Worm (Caenorhabditis elegans) whole organism, young adult: ENCODE results near the gene F01F1.14.
A peak's percentile ranks its signal among the peaks of the same experiment; 100 is the strongest.

Experiments used
- B0035.1 ChIP-seq: sonication (generic microtip); optimal IDR thresholded peaks from 2 replicates; lab custom pipeline; 2016; ENCODE audit warnings: missing genetic modification characterization, mild to moderate bottlenecking, missing compliant biosample characterization, missing genotype, missing genetic modification reagents
- B0336.3 ChIP-seq: fragments of 200-800 bp; sonication (Bioruptor generic); IDR thresholded peaks from 2 replicates; pipeline ENCODE4 v1.3.6; 2022; ENCODE audit warnings: missing genetic modification characterization, missing compliant biosample characterization
- C17E4.6 ChIP-seq: fragments of 200-800 bp; sonication (Bioruptor generic); IDR thresholded peaks from 2 replicates; pipeline ENCODE4 v1.3.6; 2022; ENCODE audit warnings: missing genetic modification reagents, missing genetic modification characterization, missing compliant biosample characterization
- F33H1.4 ChIP-seq: fragments of 200-800 bp; sonication (Bioruptor generic); IDR thresholded peaks from 2 replicates; pipeline ENCODE4 v1.3.6; 2022; ENCODE audit warnings: missing genetic modification reagents, missing genetic modification characterization, missing compliant biosample characterization
- F37B4.10 ChIP-seq: fragments of 200-800 bp; sonication (Bioruptor generic); IDR thresholded peaks from 2 replicates; pipeline ENCODE4 v1.3.6; 2022; ENCODE audit warnings: missing genetic modification characterization, missing compliant biosample characterization
- F39B2.1 ChIP-seq: fragments of 200-800 bp; sonication (Bioruptor generic); IDR thresholded peaks from 2 replicates; pipeline ENCODE4 v1.3.6; 2022; ENCODE audit warnings: missing genetic modification reagents, missing genetic modification characterization, missing compliant biosample characterization
- F49E8.2 ChIP-seq: sonication (generic microtip); optimal IDR thresholded peaks from 3 replicates; lab custom pipeline; 2017; ENCODE audit warnings: missing genetic modification characterization, mild to moderate bottlenecking, missing compliant biosample characterization, antibody characterized with exemption, moderate library complexity; ENCODE audit not compliant: insufficient read depth
- F52B5.7 ChIP-seq: sonication (generic microtip); optimal IDR thresholded peaks from 2 replicates; lab custom pipeline; 2016; ENCODE audit warnings: mild to moderate bottlenecking, missing genetic modification characterization, missing compliant biosample characterization
- F55B11.4 ChIP-seq: sonication (generic microtip); optimal IDR thresholded peaks from 2 replicates; lab custom pipeline; 2016; ENCODE audit warnings: missing compliant biosample characterization, missing genetic modification characterization, borderline replicate concordance; ENCODE audit not compliant: insufficient read depth
- T07F8.4 ChIP-seq: sonication (generic microtip); optimal IDR thresholded peaks from 2 replicates; lab custom pipeline; 2016; ENCODE audit warnings: mild to moderate bottlenecking, missing genetic modification characterization, moderate library complexity, missing compliant biosample characterization
- T26A5.8 ChIP-seq: sonication (generic microtip); optimal IDR thresholded peaks from 2 replicates; lab custom pipeline; 2016; ENCODE audit warnings: missing genetic modification characterization, missing compliant biosample characterization
- Y56A3A.18 ChIP-seq: fragments of 200-800 bp; sonication (Bioruptor generic); IDR thresholded peaks from 2 replicates; pipeline ENCODE4 v1.3.6; 2022; ENCODE audit warnings: missing genetic modification reagents, missing genetic modification characterization, missing compliant biosample characterization
- Y79H2A.3 ChIP-seq: fragments of 200-800 bp; sonication (Bioruptor generic); conservative IDR thresholded peaks from 2 replicates; pipeline ENCODE4 v1.3.6; 2022; ENCODE audit warnings: missing genetic modification reagents, missing genetic modification characterization, missing compliant biosample characterization
- akir-1 ChIP-seq: fragments of 200-800 bp; sonication (Bioruptor generic); optimal IDR thresholded peaks from 2 replicates; lab custom pipeline; 2018; ENCODE audit warnings: mild to moderate bottlenecking, missing genetic modification characterization, moderate library complexity, missing compliant biosample characterization
- aptf-2 ChIP-seq: fragments of 200-800 bp; sonication (Bioruptor generic); conservative IDR thresholded peaks from 2 replicates; pipeline ENCODE4 v1.3.6; 2022; ENCODE audit warnings: missing genetic modification reagents, missing genetic modification characterization, missing compliant biosample characterization
- aptf-3 ChIP-seq: fragments of 200-800 bp; sonication (Bioruptor generic); IDR thresholded peaks from 2 replicates; pipeline ENCODE4 v1.3.6; 2022; ENCODE audit warnings: missing genetic modification characterization, missing compliant biosample characterization
- atf-7 ChIP-seq: sonication (generic microtip); optimal IDR thresholded peaks from 2 replicates; lab custom pipeline; 2017; ENCODE audit warnings: mild to moderate bottlenecking, missing genetic modification characterization, missing compliant biosample characterization
- bed-1 ChIP-seq: fragments of 200-800 bp; sonication (Bioruptor generic); IDR thresholded peaks from 2 replicates; pipeline ENCODE4 v1.3.6; 2022; ENCODE audit warnings: missing genetic modification reagents, missing genetic modification characterization, missing compliant biosample characterization
- ceh-100 ChIP-seq: fragments of 200-800 bp; sonication (Bioruptor generic); IDR thresholded peaks from 2 replicates; pipeline ENCODE4 v1.3.6; 2022; ENCODE audit warnings: missing genetic modification reagents, missing genetic modification characterization, missing compliant biosample characterization
- ceh-27 ChIP-seq: fragments of 200-800 bp; sonication (Bioruptor generic); optimal IDR thresholded peaks from 2 replicates; lab custom pipeline; 2018; ENCODE audit warnings: mild to moderate bottlenecking, missing genetic modification characterization, moderate library complexity, missing compliant biosample characterization
- ceh-58 ChIP-seq: fragments of 200-800 bp; sonication (Bioruptor generic); IDR thresholded peaks from 2 replicates; pipeline ENCODE4 v1.3.6; 2022; ENCODE audit warnings: missing genetic modification characterization, missing compliant biosample characterization
- ceh-79 ChIP-seq: sonication (generic microtip); optimal IDR thresholded peaks from 2 replicates; lab custom pipeline; 2017; ENCODE audit warnings: mild to moderate bottlenecking, missing genetic modification characterization, missing compliant biosample characterization
- dpff-1 ChIP-seq: sonication (generic microtip); optimal IDR thresholded peaks from 2 replicates; lab custom pipeline; 2017; ENCODE audit warnings: mild to moderate bottlenecking, missing genetic modification characterization, missing compliant biosample characterization
- dpl-1 ChIP-seq: fragments of 150-350 bp; optimal IDR thresholded peaks from 2 replicates; lab custom pipeline; 2014; ENCODE audit warnings: missing biosample characterization, missing genetic modification reagents, missing genetic modification characterization
- efl-1 ChIP-seq: fragments of 150-350 bp; optimal IDR thresholded peaks from 2 replicates; lab custom pipeline; 2014; ENCODE audit warnings: missing biosample characterization, missing genetic modification reagents, missing genetic modification characterization
- egl-18 ChIP-seq: fragments of 200-800 bp; sonication (Bioruptor generic); IDR thresholded peaks from 2 replicates; pipeline ENCODE4 v1.3.6; 2022; ENCODE audit warnings: missing genetic modification reagents, missing genetic modification characterization, missing compliant biosample characterization
- him-1 ChIP-seq: sonication (generic microtip); optimal IDR thresholded peaks from 2 replicates; lab custom pipeline; 2016; ENCODE audit warnings: missing genotype, missing genetic modification reagents, missing genetic modification characterization, missing compliant biosample characterization
- hmg-20 ChIP-seq: fragments of 200-800 bp; sonication (Bioruptor generic); IDR thresholded peaks from 2 replicates; pipeline ENCODE4 v1.3.6; 2022; ENCODE audit warnings: missing genetic modification reagents, missing genetic modification characterization, missing compliant biosample characterization
- hsf-1 ChIP-seq: fragments of 200-800 bp; sonication (Bioruptor generic); IDR thresholded peaks from 2 replicates; pipeline ENCODE4 v1.3.6; 2022; ENCODE audit warnings: missing genetic modification reagents, missing genetic modification characterization, missing compliant biosample characterization
- lin-26 ChIP-seq: fragments of 200-800 bp; sonication (Bioruptor generic); IDR thresholded peaks from 2 replicates; pipeline ENCODE4 v1.3.6; 2022; ENCODE audit warnings: missing genetic modification reagents, missing genetic modification characterization, missing compliant biosample characterization
- lin-40 ChIP-seq: sonication (generic microtip); optimal IDR thresholded peaks from 2 replicates; lab custom pipeline; 2016; ENCODE audit warnings: missing genetic modification characterization, mild to moderate bottlenecking, missing compliant biosample characterization, missing genotype, missing genetic modification reagents
- madf-10 ChIP-seq: sonication (generic microtip); optimal IDR thresholded peaks from 2 replicates; lab custom pipeline; 2016; ENCODE audit warnings: mild to moderate bottlenecking, missing genetic modification characterization, missing compliant biosample characterization
- madf-3 ChIP-seq: fragments of 200-800 bp; sonication (Bioruptor generic); IDR thresholded peaks from 2 replicates; pipeline ENCODE4 v1.3.6; 2022; ENCODE audit warnings: missing genetic modification reagents, missing genetic modification characterization, missing compliant biosample characterization
- madf-8 ChIP-seq: fragments of 200-800 bp; sonication (Bioruptor generic); conservative IDR thresholded peaks from 2 replicates; pipeline ENCODE4 v1.3.6; 2022; ENCODE audit warnings: missing genetic modification reagents, missing genetic modification characterization, missing compliant biosample characterization
- mes-4 ChIP-seq: sonication (generic microtip); optimal IDR thresholded peaks from 2 replicates; lab custom pipeline; 2016; ENCODE audit warnings: missing genotype, missing genetic modification characterization, missing compliant biosample characterization
- mxl-1 ChIP-seq: sonication (generic microtip); optimal IDR thresholded peaks from 2 replicates; lab custom pipeline; 2016; ENCODE audit warnings: missing genetic modification characterization, missing compliant biosample characterization
- nhr-179 ChIP-seq: sonication (generic microtip); optimal IDR thresholded peaks from 2 replicates; lab custom pipeline; 2016; ENCODE audit warnings: mild to moderate bottlenecking, missing genetic modification characterization, missing compliant biosample characterization
- nhr-27 ChIP-seq: fragments of 200-800 bp; sonication (Bioruptor generic); optimal IDR thresholded peaks from 2 replicates; lab custom pipeline; 2018; ENCODE audit warnings: mild to moderate bottlenecking, missing genetic modification characterization, moderate library complexity, missing compliant biosample characterization
- nhr-80 ChIP-seq: sonication (generic microtip); optimal IDR thresholded peaks from 2 replicates; lab custom pipeline; 2016; ENCODE audit warnings: missing genetic modification characterization, missing compliant biosample characterization
- rpc-1 ChIP-seq, 2 experiments: fragments of 150-350 bp in 1 of 2; sonication (generic microtip) in 1 of 2; optimal IDR thresholded peaks; 2 replicates each; lab custom pipeline; 2014 to 2018; ENCODE audit warnings: missing biosample characterization in 1 of 2, missing genetic modification characterization in 1 of 2, missing genetic modification reagents in 1 of 2, missing genotype in 1 of 2
- sea-2 ChIP-seq: fragments of 200-800 bp; sonication (Bioruptor generic); IDR thresholded peaks from 2 replicates; pipeline ENCODE4 v1.3.6; 2022; ENCODE audit warnings: missing genetic modification characterization, missing compliant biosample characterization
- snpc-4 ChIP-seq, 5 experiments: fragments of 150-350 bp in 1 of 5; sonication (generic microtip) in 4 of 5; optimal IDR thresholded peaks; 2 replicates each; lab custom pipeline; 2014 to 2018; ENCODE audit warnings: missing genetic modification characterization in 5 of 5, missing biosample characterization in 3 of 5, antibody characterized with exemption in 2 of 5, mild to moderate bottlenecking in 2 of 5, missing compliant biosample characterization in 2 of 5, missing genotype in 2 of 5, moderate library complexity in 2 of 5, missing genetic modification reagents in 1 of 5
- tbx-9 ChIP-seq: sonication (generic microtip); optimal IDR thresholded peaks from 2 replicates; lab custom pipeline; 2016; ENCODE audit warnings: borderline replicate concordance, missing genetic modification characterization, inconsistent platforms, missing compliant biosample characterization
- tlf-1 ChIP-seq: fragments of 200-800 bp; sonication (Bioruptor generic); optimal IDR thresholded peaks from 2 replicates; lab custom pipeline; 2018; ENCODE audit warnings: mild to moderate bottlenecking, missing genetic modification characterization, missing compliant biosample characterization
- unc-130 ChIP-seq: sonication (generic microtip); optimal IDR thresholded peaks from 2 replicates; lab custom pipeline; 2016; ENCODE audit warnings: missing genetic modification reagents, missing genetic modification characterization, missing compliant biosample characterization
- zim-3 ChIP-seq: sonication (generic microtip); optimal IDR thresholded peaks from 2 replicates; lab custom pipeline; 2017; ENCODE audit warnings: mild to moderate bottlenecking, missing genetic modification characterization, moderate library complexity, missing compliant biosample characterization
- ztf-22 ChIP-seq: fragments of 200-800 bp; sonication (Bioruptor generic); optimal IDR thresholded peaks from 2 replicates; lab custom pipeline; 2018; ENCODE audit warnings: mild to moderate bottlenecking, missing genetic modification characterization, moderate library complexity, missing compliant biosample characterization
- ztf-25 ChIP-seq: fragments of 200-800 bp; sonication (Bioruptor generic); IDR thresholded peaks from 2 replicates; pipeline ENCODE4 v1.3.6; 2022; ENCODE audit warnings: missing genetic modification reagents, missing genetic modification characterization, missing compliant biosample characterization
- ztf-26 ChIP-seq: sonication (generic microtip); optimal IDR thresholded peaks from 2 replicates; lab custom pipeline; 2017; ENCODE audit warnings: missing genetic modification characterization, missing compliant biosample characterization
- ztf-3 ChIP-seq: fragments of 200-800 bp; sonication (Bioruptor generic); optimal IDR thresholded peaks from 2 replicates; lab custom pipeline; 2018; ENCODE audit warnings: mild to moderate bottlenecking, missing genetic modification characterization, missing compliant biosample characterization

F01F1.14 gene

DNA sequence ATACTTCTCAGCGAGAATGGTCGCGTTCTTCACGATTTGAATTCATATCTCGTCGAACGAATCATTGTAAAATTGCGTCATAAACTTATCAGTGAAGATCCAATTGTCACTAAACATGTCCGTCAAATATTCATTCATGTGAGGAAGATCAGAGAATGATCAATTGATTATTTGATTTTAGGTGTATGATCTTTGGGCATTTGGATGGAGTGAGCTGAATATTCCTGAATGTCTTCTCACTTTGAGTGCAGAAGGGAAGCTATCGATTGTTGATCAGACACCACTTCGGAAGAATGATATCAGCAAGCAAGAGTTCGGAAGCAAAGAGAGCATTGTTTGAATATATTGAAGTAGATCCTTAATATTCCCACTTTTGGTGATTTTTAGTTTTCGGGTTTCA is 8.5 kb downstream of the F01F1.14 start (continued):
- no peak for TF ChIP-seq madf-8 (GFP tag; lab: Robert Waterston, UW)
- TF ChIP-seq snpc-4 (GFP tag; optimal IDR thresholded peaks at IDR 0.05; lab: Kevin White, UChicago): no peak
- no peak for TF ChIP-seq snpc-4 (tag; optimal IDR thresholded peaks at IDR 0.05; lab: Kevin White, UChicago)
- TF ChIP-seq madf-10 (tag; lab: Kevin White, UChicago): peak; percentile 38
- TF ChIP-seq ceh-58: no peak
- no peak for TF ChIP-seq mxl-1 (tag; lab: Kevin White, UChicago)
- TF ChIP-seq nhr-27 (tag; lab: Kevin White, UChicago): no peak
- TF ChIP-seq F39B2.1 (GFP tag; lab: Robert Waterston, UW): no peak
- no peak for TF ChIP-seq ceh-79 (tag; lab: Kevin White, UChicago)
- TF ChIP-seq Y56A3A.18: no peak
- no peak for TF ChIP-seq mes-4
- no peak for TF ChIP-seq C17E4.6
- TF ChIP-seq akir-1 (GFP tag; lab: Kevin White, UChicago): no peak
- no peak for TF ChIP-seq F37B4.10 (GFP tag; lab: Robert Waterston, UW)
- no peak for TF ChIP-seq dpl-1 (GFP tag; lab: Kevin White, UChicago)
- TF ChIP-seq unc-130: no peak
- no peak for TF ChIP-seq ztf-3 (GFP tag; lab: Kevin White, UChicago)
- no peak for TF ChIP-seq sea-2 (GFP tag; lab: Robert Waterston, UW)
- peak; percentile 69; the same call in 1 of the 2 replicates for TF ChIP-seq madf-3
- TF ChIP-seq ceh-100: no peak
- no peak for TF ChIP-seq rpc-1 (optimal IDR thresholded peaks at IDR 0.05; lab: Kevin White, UChicago)
- no peak for TF ChIP-seq rpc-1 (tag; optimal IDR thresholded peaks at IDR 0.05; lab: Kevin White, UChicago)
- no peak for TF ChIP-seq zim-3
- no peak for TF ChIP-seq T26A5.8 (tag; lab: Kevin White, UChicago)
- TF ChIP-seq nhr-179 (tag; lab: Kevin White, UChicago): no peak
- no peak for TF ChIP-seq F52B5.7 (tag; lab: Kevin White, UChicago)
- no peak for TF ChIP-seq ztf-25 (GFP tag; lab: Robert Waterston, UW)
- no peak for TF ChIP-seq ztf-26
- no peak for TF ChIP-seq Y79H2A.3 (GFP tag; lab: Robert Waterston, UW)
- no peak for TF ChIP-seq tbx-9 (tag; lab: Kevin White, UChicago)
- TF ChIP-seq F49E8.2 (tag; lab: Kevin White, UChicago): no peak
- no peak for TF ChIP-seq bed-1 (GFP tag; lab: Robert Waterston, UW)
- TF ChIP-seq aptf-3 (GFP tag; lab: Robert Waterston, UW): no peak
- TF ChIP-seq dpff-1 (tag; lab: Kevin White, UChicago): no peak
- TF ChIP-seq lin-40 (tag; lab: Kevin White, UChicago): peak; percentile 52
- TF ChIP-seq hmg-20: no peak
- TF ChIP-seq hsf-1 (GFP tag; lab: Robert Waterston, UW): no peak
- no peak for TF ChIP-seq egl-18 (GFP tag; lab: Robert Waterston, UW)
- no peak for TF ChIP-seq F33H1.4
- TF ChIP-seq lin-26 (GFP tag; lab: Robert Waterston, UW): peak; percentile 73; the same call in 1 of the 2 replicates
- TF ChIP-seq ceh-27 (GFP tag; lab: Kevin White, UChicago): no peak
- no peak for TF ChIP-seq T07F8.4 (tag; lab: Kevin White, UChicago)
- no peak for TF ChIP-seq him-1 (tag; lab: Kevin White, UChicago)
- TF ChIP-seq efl-1 (GFP tag; lab: Kevin White, UChicago): no peak
- peak; percentile 67 for TF ChIP-seq B0336.3 (GFP tag; lab: Robert Waterston, UW)
- peak; percentile 67 for TF ChIP-seq nhr-80
- no peak for TF ChIP-seq B0035.1 (tag; lab: Kevin White, UChicago)
- TF ChIP-seq tlf-1 (GFP tag; lab: Kevin White, UChicago): peak; percentile 41
- no peak for TF ChIP-seq F55B11.4 (tag; lab: Kevin White, UChicago)
- peak; percentile 37 for TF ChIP-seq atf-7 (tag; lab: Kevin White, UChicago)
- no peak for TF ChIP-seq ztf-22
- TF ChIP-seq aptf-2: no peak
